Fruit fly (Drosophila melanogaster) whole organism, pupa: ENCODE measurements around the gene cold.

Experiments
- CG10348 ChIP-seq: fragments of 200-800 bp; sonication (Bioruptor generic); IDR thresholded peaks from 2 replicates; pipeline ENCODE4 v1.3.6; 2022; ENCODE audit warnings: missing biosample characterization, missing genetic modification characterization
- CG12605 ChIP-seq: fragments of 200-800 bp; sonication (Bioruptor generic); IDR thresholded peaks from 2 replicates; pipeline ENCODE4 v1.3.6; 2022; ENCODE audit warnings: missing biosample characterization, missing genetic modification characterization
- CG13204 ChIP-seq: fragments of 200-800 bp; sonication (Bioruptor generic); optimal IDR thresholded peaks from 2 replicates; lab custom pipeline; 2018; ENCODE audit warnings: missing biosample characterization, mild to moderate bottlenecking, missing genetic modification characterization, moderate library complexity
- CG14655 ChIP-seq: fragments of 200-800 bp; sonication (Bioruptor generic); optimal IDR thresholded peaks from 3 replicates; lab custom pipeline; 2017; ENCODE audit warnings: mild to moderate bottlenecking, missing biosample characterization, missing genetic modification reagents, missing genetic modification characterization
- CG15710 ChIP-seq: fragments of 200-800 bp; sonication (Bioruptor generic); optimal IDR thresholded peaks from 2 replicates; lab custom pipeline; 2018; ENCODE audit warnings: missing biosample characterization, mild to moderate bottlenecking, missing genetic modification characterization, moderate library complexity
- CG17806 ChIP-seq: fragments of 200-800 bp; sonication (Bioruptor generic); optimal IDR thresholded peaks from 2 replicates; lab custom pipeline; 2018; ENCODE audit warnings: missing biosample characterization, mild to moderate bottlenecking, missing genetic modification characterization, moderate library complexity
- CG32121 ChIP-seq: fragments of 200-800 bp; sonication (Bioruptor generic); IDR thresholded peaks from 2 replicates; pipeline ENCODE4 v1.3.6; 2022; ENCODE audit warnings: missing biosample characterization, missing genetic modification characterization
- CG34367 ChIP-seq: fragments of 200-800 bp; sonication (Bioruptor generic); optimal IDR thresholded peaks from 2 replicates; lab custom pipeline; 2018; ENCODE audit warnings: missing biosample characterization, mild to moderate bottlenecking, missing genetic modification characterization
- CG4496 ChIP-seq: fragments of 200-800 bp; sonication (Bioruptor generic); IDR thresholded peaks from 3 replicates; pipeline ENCODE4 v1.3.6; 2022; ENCODE audit warnings: missing biosample characterization, missing genetic modification characterization
- CG8159 ChIP-seq: fragments of 200-800 bp; sonication (Bioruptor generic); optimal IDR thresholded peaks from 3 replicates; lab custom pipeline; 2018; ENCODE audit warnings: missing biosample characterization, mild to moderate bottlenecking, missing genetic modification characterization, moderate library complexity
- CG8301 ChIP-seq: fragments of 200-800 bp; sonication (Bioruptor generic); optimal IDR thresholded peaks from 2 replicates; lab custom pipeline; 2018; ENCODE audit warnings: missing biosample characterization, mild to moderate bottlenecking, missing genetic modification characterization
- CG9948 ChIP-seq: fragments of 200-800 bp; sonication (Bioruptor generic); optimal IDR thresholded peaks from 2 replicates; lab custom pipeline; 2018; ENCODE audit warnings: missing biosample characterization, mild to moderate bottlenecking, missing genetic modification characterization, moderate library complexity
- D1 ChIP-seq: fragments of 200-800 bp; sonication (Bioruptor generic); optimal IDR thresholded peaks from 2 replicates; lab custom pipeline; 2018; ENCODE audit warnings: missing biosample characterization, mild to moderate bottlenecking, missing genetic modification characterization, moderate library complexity
- EcR ChIP-seq: fragments of 200-800 bp; sonication (Bioruptor generic); optimal IDR thresholded peaks from 3 replicates; lab custom pipeline; 2019; ENCODE audit warnings: missing biosample characterization, missing genetic modification characterization, mild to moderate bottlenecking, moderate library complexity, missing genetic modification reagents
- Ets98B ChIP-seq: fragments of 200-800 bp; sonication (Bioruptor generic); IDR thresholded peaks from 2 replicates; pipeline ENCODE4 v1.3.6; 2022; ENCODE audit warnings: missing biosample characterization, missing genetic modification characterization
- Pif1A ChIP-seq: fragments of 200-800 bp; sonication (Bioruptor generic); optimal IDR thresholded peaks from 3 replicates; lab custom pipeline; 2016; ENCODE audit warnings: missing biosample characterization, missing genetic modification characterization
- Pif1B ChIP-seq: fragments of 200-800 bp; sonication (Bioruptor generic); optimal IDR thresholded peaks from 3 replicates; lab custom pipeline; 2016; ENCODE audit warnings: missing biosample characterization, missing genetic modification characterization
- Snoo ChIP-seq: fragments of 200-800 bp; sonication (Bioruptor generic); optimal IDR thresholded peaks from 3 replicates; lab custom pipeline; 2017; ENCODE audit warnings: missing biosample characterization, mild to moderate bottlenecking, missing genetic modification characterization, inconsistent platforms
- fd96Ca ChIP-seq: fragments of 200-800 bp; sonication (Bioruptor generic); IDR thresholded peaks from 3 replicates; pipeline ENCODE4 v1.3.6; 2022; ENCODE audit warnings: missing biosample characterization, missing genetic modification characterization
- gl ChIP-seq: fragments of 200-800 bp; sonication (Bioruptor generic); optimal IDR thresholded peaks from 2 replicates; lab custom pipeline; 2018; ENCODE audit warnings: missing biosample characterization, mild to moderate bottlenecking, missing genetic modification characterization
- rn ChIP-seq: fragments of 200-800 bp; sonication (Bioruptor generic); IDR thresholded peaks from 2 replicates; pipeline ENCODE4 v1.3.6; 2022; ENCODE audit warnings: missing biosample characterization, missing genetic modification characterization

Gene cold

DNA sequence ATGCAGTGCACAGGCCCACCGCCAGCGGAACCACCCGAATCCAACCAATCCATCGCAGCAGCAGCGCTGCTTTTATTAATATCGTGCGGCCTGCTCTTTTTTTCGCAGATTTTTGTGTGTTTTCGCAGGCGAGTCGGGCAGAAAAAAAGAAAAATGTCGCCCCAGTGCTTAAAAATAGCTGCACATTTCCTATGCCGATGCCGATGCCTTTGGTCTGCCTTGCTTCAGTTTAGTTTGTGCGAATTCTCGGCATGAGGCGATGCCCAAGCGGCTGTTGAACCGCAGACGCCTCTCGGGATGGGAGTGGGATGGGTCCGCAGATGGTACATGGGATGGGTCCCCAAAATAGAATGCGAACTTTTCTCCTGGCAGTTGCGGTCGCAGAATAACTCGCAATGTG lies 10.8 kb upstream of the cold start:
- no peak for TF ChIP-seq CG8159 (tag; lab: Kevin White, UChicago)
- no peak for TF ChIP-seq Pif1A (GFP tag; lab: Kevin White, UChicago)
- TF ChIP-seq fd96Ca (GFP tag; lab: Robert Waterston, UW): peak; percentile 67; the same call in 2 of the 3 replicates
- no peak for TF ChIP-seq CG14655 (GFP tag; lab: Kevin White, UChicago)
- no peak for TF ChIP-seq gl
- peak; percentile 32 for TF ChIP-seq Ets98B (GFP tag; lab: Robert Waterston, UW)
- TF ChIP-seq Snoo: no peak
- peak; percentile 31; the same call in 1 of the 3 replicates for TF ChIP-seq CG4496 (GFP tag; lab: Robert Waterston, UW)
- TF ChIP-seq CG15710 (tag; lab: Kevin White, UChicago): no peak
- TF ChIP-seq CG9948 (tag; lab: Kevin White, UChicago): no peak
- no peak; the same call in 1 of the 2 replicates for TF ChIP-seq CG12605
- no peak for TF ChIP-seq CG10348
- peak; percentile 51 for TF ChIP-seq CG32121
- no peak for TF ChIP-seq Pif1B (GFP tag; lab: Kevin White, UChicago)
- TF ChIP-seq CG8301 (tag; lab: Kevin White, UChicago): no peak
- no peak for TF ChIP-seq rn
- no peak for TF ChIP-seq CG13204 (GFP tag; lab: Kevin White, UChicago)
- peak; percentile 75 for TF ChIP-seq EcR (GFP tag; lab: Kevin White, UChicago)
- no peak for TF ChIP-seq CG34367
- no peak for TF ChIP-seq CG17806
- no peak for TF ChIP-seq D1 (tag; lab: Kevin White, UChicago)
- TF ChIP-seq, all 21 proteins: peak for 5

DNA sequence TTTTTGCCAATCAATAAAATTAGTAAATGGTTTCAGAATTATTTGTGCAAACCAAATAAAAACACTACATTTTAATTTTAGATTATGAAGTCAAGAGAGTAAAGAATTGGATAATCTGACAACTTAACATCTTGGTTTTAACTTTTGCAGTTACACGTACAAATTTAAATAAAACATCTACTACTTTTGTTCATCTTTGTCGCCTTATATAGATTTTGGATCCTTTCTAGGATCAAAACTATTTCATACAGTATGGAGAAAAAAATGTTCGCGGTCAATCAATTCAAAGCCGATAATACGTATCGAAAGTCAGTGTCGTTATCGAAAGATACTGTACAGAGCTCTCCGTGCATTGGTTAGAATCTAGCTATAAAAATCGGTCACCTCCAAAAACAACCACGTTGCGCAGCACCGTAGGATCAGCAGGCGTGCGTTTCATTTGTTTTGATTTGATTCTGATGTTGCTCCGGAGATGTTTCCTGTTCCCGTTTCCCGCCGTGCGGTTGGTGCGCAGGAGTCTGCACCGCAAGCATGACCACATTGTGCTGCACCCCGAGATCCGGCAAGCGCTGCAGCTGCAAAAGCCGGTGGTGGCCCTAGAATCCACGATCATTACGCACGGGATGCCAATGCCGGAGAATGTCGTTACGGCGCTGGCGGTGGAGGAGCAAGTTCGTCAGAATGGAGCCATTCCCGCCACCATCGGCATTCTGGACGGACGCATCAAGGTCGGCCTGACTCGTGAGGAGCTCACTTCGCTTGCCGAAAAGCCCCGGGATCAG lies 10.1 kb upstream of the cold start, which contains the start of the genes uncNacbeta and CG2794:
TSS of gene uncNacbeta (minus strand) at position 51 of the 782 bp plus-strand sequence.
TSS of gene CG2794 (plus strand) at position 395 of the 782 bp plus-strand sequence.
- TF ChIP-seq CG34367: no peak
- TF ChIP-seq CG4496 (GFP tag; lab: Robert Waterston, UW): peak; percentile 32; the same call in 1 of the 3 replicates
- 0 out of 3 replicates have a peak, but pooled peaks have one; percentile 22 for TF ChIP-seq fd96Ca (GFP tag; lab: Robert Waterston, UW)

dm6 chr2L:568030-568429 lies 6.1 kb upstream of the cold start, which contains the start of the genes Nle and Sf3b1:
Nle (minus strand) TSS chr2L:568121.
Sf3b1 (plus strand) TSS chr2L:568340.
- TF ChIP-seq CG13204 (GFP tag; lab: Kevin White, UChicago) (no peak), Pif1A (GFP tag; lab: Kevin White, UChicago) (no peak), CG15710 (tag; lab: Kevin White, UChicago) (peak; percentile 34), CG14655 (GFP tag; lab: Kevin White, UChicago) (no peak), CG17806 (peak; percentile 7)

dm6 chr2L:576559-577184 lies 2.6 kb downstream of the cold start, which contains the start of gene Ptth:
Ptth (minus strand) TSS chr2L:576896.
- TF ChIP-seq Snoo: no peak
- no peak for TF ChIP-seq CG13204 (GFP tag; lab: Kevin White, UChicago)
- no peak for TF ChIP-seq CG15710 (tag; lab: Kevin White, UChicago)
- 0 out of 3 replicates have a peak, but pooled peaks have one; percentile 16 for TF ChIP-seq CG4496 (GFP tag; lab: Robert Waterston, UW)
- TF ChIP-seq Pif1A (GFP tag; lab: Kevin White, UChicago): no peak
- TF ChIP-seq, all 21 proteins: peak for 1

DNA sequence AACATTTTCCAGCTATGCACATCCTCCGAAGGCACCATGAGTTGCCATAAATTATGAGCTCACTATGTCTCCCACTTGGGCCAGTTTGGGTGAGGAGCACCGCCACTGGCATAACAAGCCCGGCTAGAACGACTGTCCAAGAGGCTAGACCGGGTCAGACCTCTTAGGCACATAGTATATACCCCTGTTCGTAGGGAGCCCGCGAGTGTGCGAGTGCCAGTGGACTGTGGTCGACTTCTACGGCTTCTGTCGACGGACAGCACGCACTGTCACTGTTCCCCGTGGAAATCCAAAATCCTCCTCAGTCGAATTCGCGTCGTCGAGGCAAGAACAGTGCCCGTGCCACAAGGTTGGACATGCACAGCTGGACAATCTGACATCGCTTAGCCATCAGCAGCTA lies 3.1 kb downstream of the cold start, which contains the start of gene Pph13:
TSS of gene Pph13 (plus strand) at position 301 of the 400 bp plus-strand sequence.
- TF ChIP-seq D1 (tag; lab: Kevin White, UChicago) (no peak), fd96Ca (GFP tag; lab: Robert Waterston, UW) (no peak), CG12605 (no peak), CG9948 (tag; lab: Kevin White, UChicago) (no peak), CG32121 (no peak), CG4496 (GFP tag; lab: Robert Waterston, UW) (no peak), gl (no peak), Snoo (no peak), Ets98B (GFP tag; lab: Robert Waterston, UW) (no peak), CG17806 (no peak)
- TF ChIP-seq, all 21 proteins: peak for 0

dm6 chr2L:585268-585667 lies 11.2 kb downstream of the cold start:
- TF ChIP-seq Snoo (no peak), CG17806 (no peak), CG14655 (GFP tag; lab: Kevin White, UChicago) (no peak), Pif1B (GFP tag; lab: Kevin White, UChicago) (no peak), CG4496 (GFP tag; lab: Robert Waterston, UW) (no peak), gl (no peak), CG32121 (no peak), CG34367 (no peak), Pif1A (GFP tag; lab: Kevin White, UChicago) (no peak), fd96Ca (GFP tag; lab: Robert Waterston, UW) (no peak), CG9948 (tag; lab: Kevin White, UChicago) (no peak), CG8159 (tag; lab: Kevin White, UChicago) (no peak), CG10348 (no peak), CG8301 (tag; lab: Kevin White, UChicago) (no peak), EcR (GFP tag; lab: Kevin White, UChicago) (no peak), CG13204 (GFP tag; lab: Kevin White, UChicago) (no peak), rn (no peak), D1 (tag; lab: Kevin White, UChicago) (no peak)
